Fruit fly (Drosophila melanogaster): ENCODE data around the gene Jon65Aii.

The Jon65Aii gene

DNA sequence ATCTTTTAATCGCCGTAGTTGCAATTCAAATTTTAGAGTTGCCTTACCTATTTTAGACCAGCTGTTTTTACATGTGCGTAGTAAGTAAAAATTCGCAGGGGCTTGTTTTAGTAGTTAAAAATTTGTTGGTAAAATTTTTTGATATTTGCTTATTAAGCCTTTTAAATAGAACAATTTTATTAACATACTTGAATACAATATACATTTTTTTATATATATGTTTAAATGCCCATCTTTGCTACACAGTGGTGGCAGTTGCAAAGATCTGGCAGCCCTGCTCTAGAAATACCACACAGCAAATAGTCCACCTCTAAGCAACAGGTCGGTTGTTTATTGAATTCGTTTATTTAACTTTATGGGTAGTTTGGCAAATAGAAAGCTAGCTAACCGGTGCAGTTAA, 42.6 kb downstream of the Jon65Aii start, which contains the start of the genes CG10467 and loj (continued):
- TF ChIP-seq pan (optimal IDR thresholded peaks at IDR 0.05) (no peak), Hr83 (GFP tag; optimal IDR thresholded peaks at IDR 0.05; ENCODE audit: poor library complexity, severe bottlenecking) (peak; percentile 72), N (GFP tag; optimal IDR thresholded peaks at IDR 0.05) (no peak), rgr (GFP tag; optimal IDR thresholded peaks at IDR 0.05) (peak; percentile 94), Dif (GFP tag; optimal IDR thresholded peaks at IDR 0.05; ENCODE audit: partially characterized antibody) (no peak), Myc (optimal IDR thresholded peaks at IDR 0.05) (no peak)

DNA sequence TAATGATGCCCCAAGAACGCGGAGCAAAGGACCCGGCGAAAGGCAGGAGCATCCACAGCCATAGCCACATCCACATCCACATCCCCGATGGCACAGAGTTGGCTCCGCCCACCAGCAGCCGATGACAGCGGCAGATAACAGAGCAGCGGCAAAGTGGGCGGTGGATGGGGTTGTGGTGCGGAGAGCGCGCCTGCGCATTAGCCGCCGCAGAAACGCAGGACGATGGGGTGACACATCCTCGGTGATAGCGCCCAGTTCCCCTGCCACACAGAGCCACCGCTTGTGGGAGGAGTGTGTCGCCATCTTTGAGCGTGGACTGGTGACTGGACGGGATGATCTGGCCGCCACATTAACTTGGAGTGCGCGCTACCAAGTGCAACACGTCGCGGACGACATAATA, 45.1 kb downstream of the Jon65Aii start, which contains the start of gene Ets65A:
Gene Ets65A (plus strand): TSS at position 348 of the 400 bp plus-strand sequence.
- no peak for TF ChIP-seq sv (GFP tag; optimal IDR thresholded peaks at IDR 0.05)
- TF ChIP-seq foxo (GFP tag; optimal IDR thresholded peaks at IDR 0.05): no peak
- no peak for TF ChIP-seq Rel (GFP tag; optimal IDR thresholded peaks at IDR 0.05)
- TF ChIP-seq Rel (tag; optimal IDR thresholded peaks at IDR 0.05): no peak
- no peak for TF ChIP-seq h (GFP tag; optimal IDR thresholded peaks at IDR 0.05)
- no peak for TF ChIP-seq rgr (GFP tag; optimal IDR thresholded peaks at IDR 0.05)
- no peak for TF ChIP-seq N (GFP tag; optimal IDR thresholded peaks at IDR 0.05)
- TF ChIP-seq sage (GFP tag; optimal IDR thresholded peaks at IDR 0.05): no peak
- no peak for TF ChIP-seq Sp1 (GFP tag; optimal IDR thresholded peaks at IDR 0.05)
- no peak for TF ChIP-seq CG9705 (GFP tag; optimal IDR thresholded peaks at IDR 0.05)

Measured in whole organism, wandering third instar larva.